Worm (Caenorhabditis elegans): Measurements from ENCODE around the gene F41G3.19.

F41G3.19 gene

ce11 chrII:6734674-6735073 lies 17.3 kb downstream of the F41G3.19 start, which contains the start of gene T14B4.3:
Gene T14B4.3 (plus strand): TSS chrII:6734937.
- TF ChIP-seq F10E7.11 (tag; optimal IDR thresholded peaks at IDR 0.05) (no peak), chd-7 (tag; optimal IDR thresholded peaks at IDR 0.05) (no peak), ztf-22 (GFP tag; optimal IDR thresholded peaks at IDR 0.05) (no peak), die-1 (tag; optimal IDR thresholded peaks at IDR 0.05) (no peak), ama-1 (optimal IDR thresholded peaks at IDR 0.05) (no peak), ama-1 (GFP tag; optimal IDR thresholded peaks at IDR 0.05) (no peak), hmg-1.2 (GFP tag; IDR thresholded peaks at IDR 0.05) (peak; percentile 64), mcd-1 (GFP tag; IDR thresholded peaks at IDR 0.05) (peak; percentile 92), lin-35 (GFP tag; optimal IDR thresholded peaks at IDR 0.05) (no peak), lsl-1 (GFP tag; optimal IDR thresholded peaks at IDR 0.05) (no peak), tbx-9 (tag; optimal IDR thresholded peaks at IDR 0.05; ENCODE audit: borderline replicate concordance) (no peak), let-607 (tag; optimal IDR thresholded peaks at IDR 0.05) (no peak), snpc-4 (GFP tag; optimal IDR thresholded peaks at IDR 0.05) (no peak), snpc-4 (tag; optimal IDR thresholded peaks at IDR 0.05) (peak in 1 of 4 experiments; percentile 20), nhr-120 (GFP tag; IDR thresholded peaks at IDR 0.05) (no peak), zim-3 (tag; optimal IDR thresholded peaks at IDR 0.05) (no peak), F49E8.2 (tag; optimal IDR thresholded peaks at IDR 0.05; ENCODE audit: insufficient read depth) (no peak), egl-44 (GFP tag; IDR thresholded peaks at IDR 0.05) (no peak), him-1 (tag; optimal IDR thresholded peaks at IDR 0.05) (no peak), Y56A3A.18 (GFP tag; IDR thresholded peaks at IDR 0.05) (no peak), cebp-2 (GFP tag; IDR thresholded peaks at IDR 0.05) (no peak), K11D2.4 (GFP tag; IDR thresholded peaks at IDR 0.05) (no peak), egrh-3 (GFP tag; IDR thresholded peaks at IDR 0.05) (no peak), B0035.1 (tag; optimal IDR thresholded peaks at IDR 0.05) (no peak), tlf-1 (GFP tag; optimal IDR thresholded peaks at IDR 0.05) (no peak), hmg-20 (GFP tag; IDR thresholded peaks at IDR 0.05) (no peak), sea-2 (GFP tag; IDR thresholded peaks at IDR 0.05) (no peak), ZK185.1 (tag; optimal IDR thresholded peaks at IDR 0.05; ENCODE audit: poor library complexity, severe bottlenecking) (peak; percentile 24), Y95B8A.8 (GFP tag; IDR thresholded peaks at IDR 0.05) (no peak), dpl-1 (GFP tag; optimal IDR thresholded peaks at IDR 0.05) (no peak), let-526 (GFP tag; IDR thresholded peaks at IDR 0.05) (no peak), ceh-91 (GFP tag; IDR thresholded peaks at IDR 0.05) (no peak), efl-1 (GFP tag; optimal IDR thresholded peaks at IDR 0.05) (no peak), aptf-3 (GFP tag; IDR thresholded peaks at IDR 0.05) (no peak), xnd-1 (tag; optimal IDR thresholded peaks at IDR 0.05) (no peak), B0019.2 (GFP tag; conservative IDR thresholded peaks at IDR 0.05) (no peak), F52B5.7 (tag; optimal IDR thresholded peaks at IDR 0.05) (no peak), pbrm-1 (GFP tag; IDR thresholded peaks at IDR 0.05) (no peak), hlh-26 (GFP tag; conservative IDR thresholded peaks at IDR 0.05) (no peak), lin-40 (tag; optimal IDR thresholded peaks at IDR 0.05) (no peak), atf-7 (tag; optimal IDR thresholded peaks at IDR 0.05) (no peak), ztf-26 (tag; optimal IDR thresholded peaks at IDR 0.05) (no peak), snpc-1.1 (tag; optimal IDR thresholded peaks at IDR 0.05; ENCODE audit: insufficient read depth) (no peak), rcor-1 (GFP tag; IDR thresholded peaks at IDR 0.05) (peak; percentile 27; the same call in 1 of the 2 replicates), madf-6 (GFP tag; IDR thresholded peaks at IDR 0.05) (no peak), nhr-90 (tag; optimal IDR thresholded peaks at IDR 0.05) (no peak), snpc-3.4 (tag; optimal IDR thresholded peaks at IDR 0.05) (peak; percentile 20), tbp1 (GFP tag; optimal IDR thresholded peaks at IDR 0.05) (no peak), zfh-2 (GFP tag; conservative IDR thresholded peaks at IDR 0.05) (no peak)

Data from whole organism, young adult.